Worm (Caenorhabditis elegans) whole organism, L2 larva: Measurements from ENCODE around the gene algn-1.

Source experiments
- C34F6.9 ChIP-seq: fragments of 150-350 bp; optimal IDR thresholded peaks from 2 replicates; lab custom pipeline; 2014; ENCODE audit warnings: missing biosample characterization, missing genetic modification characterization
- F13H6.1 ChIP-seq: sonication (generic microtip); optimal IDR thresholded peaks from 2 replicates; lab custom pipeline; 2016; ENCODE audit warnings: missing genetic modification characterization, missing compliant biosample characterization
- R02D3.7 ChIP-seq: fragments of 150-350 bp; optimal IDR thresholded peaks from 2 replicates; lab custom pipeline; 2014; ENCODE audit warnings: missing biosample characterization, missing genetic modification characterization
- Y55F3AM.14 ChIP-seq: fragments of 200-800 bp; sonication (Bioruptor generic); optimal IDR thresholded peaks from 2 replicates; lab custom pipeline; 2018; ENCODE audit warnings: mild to moderate bottlenecking, missing genetic modification characterization, missing compliant biosample characterization
- ZK546.5 ChIP-seq: sonication (generic microtip); optimal IDR thresholded peaks from 2 replicates; lab custom pipeline; 2017; ENCODE audit warnings: missing biosample characterization, missing genetic modification characterization
- alr-1 ChIP-seq: fragments of 150-350 bp; optimal IDR thresholded peaks from 2 replicates; lab custom pipeline; 2014; ENCODE audit warnings: missing biosample characterization, missing genetic modification characterization
- aly-2 ChIP-seq: fragments of 150-350 bp; optimal IDR thresholded peaks from 2 replicates; lab custom pipeline; 2014; ENCODE audit warnings: missing biosample characterization, missing genetic modification characterization
- ama-1 ChIP-seq: fragments of 150-350 bp; optimal IDR thresholded peaks from 2 replicates; lab custom pipeline; 2018; ENCODE audit warnings: inconsistent platforms
- blmp-1 ChIP-seq: sonication (generic microtip); optimal IDR thresholded peaks from 2 replicates; lab custom pipeline; 2017; ENCODE audit warnings: missing genetic modification characterization, mild to moderate bottlenecking, missing compliant biosample characterization, antibody characterized with exemption, moderate library complexity; ENCODE audit not compliant: insufficient read depth
- ceh-16 ChIP-seq: fragments of 150-350 bp; optimal IDR thresholded peaks from 2 replicates; lab custom pipeline; 2014; ENCODE audit warnings: missing biosample characterization, missing genetic modification characterization
- ceh-82 ChIP-seq: fragments of 150-350 bp; optimal IDR thresholded peaks from 2 replicates; lab custom pipeline; 2014; ENCODE audit warnings: missing biosample characterization, missing genetic modification characterization
- crh-2 ChIP-seq: sonication (generic microtip); optimal IDR thresholded peaks from 2 replicates; lab custom pipeline; 2017; ENCODE audit warnings: missing biosample characterization, missing genetic modification characterization
- dmd-4 ChIP-seq: sonication (generic microtip); optimal IDR thresholded peaks from 2 replicates; lab custom pipeline; 2017; ENCODE audit warnings: missing biosample characterization, missing genetic modification characterization
- egl-27 ChIP-seq: sonication (generic microtip); optimal IDR thresholded peaks from 3 replicates; lab custom pipeline; 2017; ENCODE audit warnings: missing biosample characterization, missing genetic modification reagents, missing genetic modification characterization
- elt-1 ChIP-seq: fragments of 150-350 bp; optimal IDR thresholded peaks from 2 replicates; lab custom pipeline; 2014; ENCODE audit warnings: missing biosample characterization, missing genetic modification characterization
- elt-3 ChIP-seq: sonication (generic microtip); optimal IDR thresholded peaks from 2 replicates; lab custom pipeline; 2017; ENCODE audit warnings: missing biosample characterization, missing genetic modification characterization
- fos-1 ChIP-seq: fragments of 150-350 bp; optimal IDR thresholded peaks from 2 replicates; lab custom pipeline; 2014; ENCODE audit warnings: missing biosample characterization, missing genetic modification characterization
- gmeb-1 ChIP-seq: fragments of 150-350 bp; optimal IDR thresholded peaks from 2 replicates; lab custom pipeline; 2014; ENCODE audit warnings: missing biosample characterization, missing genetic modification characterization
- lin-11 ChIP-seq: fragments of 150-350 bp; sonication (generic microtip); optimal IDR thresholded peaks from 2 replicates; lab custom pipeline; 2014; ENCODE audit warnings: missing biosample characterization, missing genetic modification characterization, inconsistent platforms, mixed read lengths
- lin-13 ChIP-seq: fragments of 150-350 bp; optimal IDR thresholded peaks from 2 replicates; lab custom pipeline; 2014; ENCODE audit warnings: missing biosample characterization, missing genetic modification reagents, missing genetic modification characterization
- lin-39 ChIP-seq: fragments of 150-350 bp; optimal IDR thresholded peaks from 2 replicates; lab custom pipeline; 2014; ENCODE audit warnings: missing biosample characterization, missing genetic modification reagents, missing genetic modification characterization
- lsy-2 ChIP-seq, 2 experiments: fragments of 150-350 bp in 1 of 2; sonication (generic microtip) in 1 of 2; optimal IDR thresholded peaks; 2 replicates each; lab custom pipeline; 2014 to 2017; ENCODE audit warnings: missing biosample characterization in 2 of 2, missing genetic modification characterization in 2 of 2
- mab-5 ChIP-seq: fragments of 150-350 bp; optimal IDR thresholded peaks from 2 replicates; lab custom pipeline; 2014; ENCODE audit warnings: missing biosample characterization, missing genetic modification characterization
- mbf-1 ChIP-seq: sonication (generic microtip); optimal IDR thresholded peaks from 2 replicates; lab custom pipeline; 2017; ENCODE audit warnings: missing biosample characterization, missing genetic modification characterization
- mdl-1 ChIP-seq, 2 experiments: fragments of 150-350 bp in 1 of 2; sonication (generic microtip) in 1 of 2; optimal IDR thresholded peaks; 2 replicates each; lab custom pipeline; 2017; ENCODE audit warnings: missing biosample characterization in 2 of 2, missing genetic modification characterization in 2 of 2
- nhr-10 ChIP-seq: sonication (generic microtip); optimal IDR thresholded peaks from 2 replicates; lab custom pipeline; 2017; ENCODE audit warnings: missing biosample characterization, missing genetic modification characterization
- nhr-11 ChIP-seq: fragments of 150-350 bp; optimal IDR thresholded peaks from 2 replicates; lab custom pipeline; 2014; ENCODE audit warnings: missing biosample characterization, missing genetic modification characterization
- nhr-12 ChIP-seq: fragments of 150-350 bp; optimal IDR thresholded peaks from 2 replicates; lab custom pipeline; 2014; ENCODE audit warnings: missing biosample characterization, missing genetic modification characterization
- nhr-129 ChIP-seq: fragments of 150-350 bp; optimal IDR thresholded peaks from 2 replicates; lab custom pipeline; 2014; ENCODE audit warnings: missing biosample characterization, missing genetic modification characterization
- nhr-21 ChIP-seq: fragments of 150-350 bp; optimal IDR thresholded peaks from 2 replicates; lab custom pipeline; 2014; ENCODE audit warnings: missing biosample characterization, missing genetic modification characterization
- nhr-23 ChIP-seq: fragments of 150-350 bp; optimal IDR thresholded peaks from 2 replicates; lab custom pipeline; 2014; ENCODE audit warnings: missing biosample characterization, missing genetic modification reagents, missing genetic modification characterization
- nhr-237 ChIP-seq: fragments of 150-350 bp; optimal IDR thresholded peaks from 2 replicates; lab custom pipeline; 2014; ENCODE audit warnings: missing biosample characterization, missing genetic modification characterization
- nhr-25 ChIP-seq: fragments of 150-350 bp; sonication (generic microtip); optimal IDR thresholded peaks from 3 replicates; lab custom pipeline; 2014; ENCODE audit warnings: missing biosample characterization, missing genetic modification characterization
- nhr-6 ChIP-seq: fragments of 150-350 bp; optimal IDR thresholded peaks from 2 replicates; lab custom pipeline; 2014; ENCODE audit warnings: missing biosample characterization, missing genetic modification characterization
- nhr-77 ChIP-seq: fragments of 150-350 bp; optimal IDR thresholded peaks from 2 replicates; lab custom pipeline; 2014; ENCODE audit warnings: missing biosample characterization, missing genetic modification characterization
- peb-1 ChIP-seq: fragments of 150-350 bp; optimal IDR thresholded peaks from 2 replicates; lab custom pipeline; 2014; ENCODE audit warnings: missing biosample characterization, missing genetic modification characterization
- sem-4 ChIP-seq: fragments of 150-350 bp; optimal IDR thresholded peaks from 2 replicates; lab custom pipeline; 2014; ENCODE audit warnings: missing biosample characterization, missing genetic modification reagents, missing genetic modification characterization
- skn-1 ChIP-seq: sonication (generic microtip); optimal IDR thresholded peaks from 2 replicates; lab custom pipeline; 2017; ENCODE audit warnings: missing biosample characterization, missing genetic modification characterization
- sma-3 ChIP-seq: sonication (generic microtip); optimal IDR thresholded peaks from 2 replicates; lab custom pipeline; 2016; ENCODE audit warnings: missing genetic modification reagents, missing genetic modification characterization, missing compliant biosample characterization
- sma-9 ChIP-seq, 2 experiments: fragments of 150-350 bp in 1 of 2; sonication (generic microtip) in 1 of 2; optimal IDR thresholded peaks; 2 replicates each; lab custom pipeline; 2014 to 2016; ENCODE audit warnings: missing genetic modification characterization in 2 of 2, mild to moderate bottlenecking in 1 of 2, missing biosample characterization in 1 of 2, missing compliant biosample characterization in 1 of 2, missing genetic modification reagents in 1 of 2, moderate library complexity in 1 of 2
- snpc-4 ChIP-seq: fragments of 150-350 bp; optimal IDR thresholded peaks from 2 replicates; lab custom pipeline; 2014; ENCODE audit warnings: missing biosample characterization, missing genetic modification characterization
- unc-39 ChIP-seq: fragments of 150-350 bp; optimal IDR thresholded peaks from 2 replicates; lab custom pipeline; 2014; ENCODE audit warnings: missing biosample characterization, missing genetic modification characterization
- unc-55 ChIP-seq: fragments of 150-350 bp; sonication (generic microtip); optimal IDR thresholded peaks from 3 replicates; lab custom pipeline; 2014; ENCODE audit warnings: missing biosample characterization, missing genetic modification reagents, missing genetic modification characterization
- unc-62 ChIP-seq: fragments of 150-350 bp; optimal IDR thresholded peaks from 2 replicates; lab custom pipeline; 2014; ENCODE audit warnings: missing biosample characterization, missing genetic modification reagents, missing genetic modification characterization
- zag-1 ChIP-seq: fragments of 150-350 bp; optimal IDR thresholded peaks from 2 replicates; lab custom pipeline; 2014; ENCODE audit warnings: missing biosample characterization, missing genetic modification characterization
- ztf-1 ChIP-seq: fragments of 200-800 bp; sonication (Bioruptor generic); conservative IDR thresholded peaks from 2 replicates; pipeline ENCODE4 v1.3.6; 2022; ENCODE audit warnings: missing genetic modification characterization, missing compliant biosample characterization
- ztf-11 ChIP-seq: sonication (generic microtip); optimal IDR thresholded peaks from 2 replicates; lab custom pipeline; 2017; ENCODE audit warnings: missing biosample characterization, missing genetic modification characterization
- ztf-4 ChIP-seq: fragments of 150-350 bp; optimal IDR thresholded peaks from 2 replicates; lab custom pipeline; 2014; ENCODE audit warnings: missing biosample characterization, missing genetic modification characterization

Gene algn-1

DNA sequence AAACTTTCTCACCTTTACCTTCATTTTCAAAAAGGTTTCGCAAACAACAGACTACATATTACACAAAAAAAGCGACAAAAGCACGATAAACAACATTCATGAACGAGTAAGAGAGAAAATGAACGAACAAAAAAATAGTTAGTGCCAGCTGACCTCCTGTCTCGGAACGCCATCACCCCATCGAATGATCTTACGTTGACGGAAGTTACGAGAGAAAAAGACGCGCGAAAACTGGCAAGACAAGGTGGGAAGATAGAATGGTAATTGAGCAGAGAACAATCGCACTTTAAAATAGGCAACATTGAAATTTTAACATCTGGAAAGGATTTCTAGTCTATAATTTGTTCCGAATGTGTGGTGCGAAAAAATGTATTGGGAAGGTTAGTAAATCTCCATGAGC is 39.7 kb upstream of the algn-1 start:
- TF ChIP-seq crh-2 (tag; lab: Kevin White, UChicago) (peak; percentile 26), fos-1 (tag; lab: Kevin White, UChicago) (peak; percentile 2), nhr-25 (tag; lab: Kevin White, UChicago) (peak; percentile 18), nhr-129 (peak; percentile 11), ztf-4 (tag; lab: Kevin White, UChicago) (no peak), sma-9 (GFP tag; optimal IDR thresholded peaks at IDR 0.05; lab: Kevin White, UChicago) (peak; percentile 3), sma-9 (tag; optimal IDR thresholded peaks at IDR 0.05; lab: Kevin White, UChicago) (no peak), egl-27 (tag; lab: Kevin White, UChicago) (no peak), mdl-1 (tag; optimal IDR thresholded peaks at IDR 0.05; lab: Kevin White, UChicago) (peak in 1 of 2 experiments; percentile 20)
- TF ChIP-seq, all 48 proteins: peak for 6

DNA sequence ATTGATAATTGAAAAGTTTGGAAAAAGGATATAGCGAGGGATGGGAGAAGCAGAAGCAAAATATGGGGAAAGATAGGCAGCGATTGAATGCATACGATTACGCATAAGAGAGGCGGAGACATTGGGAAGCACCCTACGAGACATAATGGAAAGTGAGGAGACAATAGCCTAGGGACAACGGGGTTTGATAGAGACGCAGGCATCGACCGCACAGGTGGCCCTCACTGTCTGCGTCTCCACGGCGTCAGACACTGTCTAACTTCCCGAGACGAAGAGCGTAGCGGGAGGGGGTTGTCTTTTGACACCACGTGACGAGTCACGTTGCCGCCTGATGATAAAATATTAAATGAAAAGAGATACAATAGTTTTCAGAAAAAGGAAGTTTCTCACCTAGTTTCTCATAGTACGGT is 38.9 kb upstream of the algn-1 start:
- TF ChIP-seq fos-1 (tag; lab: Kevin White, UChicago) (peak; percentile 58), unc-39 (no peak), blmp-1 (tag; lab: Kevin White, UChicago) (peak; percentile 83), ceh-16 (tag; lab: Kevin White, UChicago) (peak; percentile 53), nhr-10 (tag; lab: Kevin White, UChicago) (peak; percentile 46), nhr-21 (peak; percentile 96), F13H6.1 (peak; percentile 94), sma-9 (GFP tag; optimal IDR thresholded peaks at IDR 0.05; lab: Kevin White, UChicago) (peak; percentile 97), sma-9 (tag; optimal IDR thresholded peaks at IDR 0.05; lab: Kevin White, UChicago) (no peak), Y55F3AM.14 (GFP tag; lab: Kevin White, UChicago) (peak; percentile 89), sma-3 (GFP tag; lab: Kevin White, UChicago) (peak; percentile 95), mdl-1 (tag; optimal IDR thresholded peaks at IDR 0.05; lab: Kevin White, UChicago) (peak; percentile 95 to 97), ceh-82 (tag; lab: Kevin White, UChicago) (peak; percentile 55), nhr-25 (tag; lab: Kevin White, UChicago) (peak; percentile 92), ama-1 (lab: Kevin White, UChicago) (no peak), aly-2 (tag; lab: Kevin White, UChicago) (no peak), nhr-77 (tag; lab: Kevin White, UChicago) (no peak), ZK546.5 (tag; lab: Kevin White, UChicago) (peak; percentile 24), ztf-1 (GFP tag; lab: Robert Waterston, UW) (no peak), nhr-23 (tag; lab: Kevin White, UChicago) (no peak), lsy-2 (tag; optimal IDR thresholded peaks at IDR 0.05; lab: Kevin White, UChicago) (peak; percentile 53 to 89), nhr-237 (tag; lab: Kevin White, UChicago) (no peak), nhr-6 (peak; percentile 50), ztf-11 (tag; lab: Kevin White, UChicago) (no peak), lin-13 (GFP tag; lab: Kevin White, UChicago) (peak; percentile 59), unc-55 (GFP tag; lab: Kevin White, UChicago) (peak; percentile 63), elt-3 (no peak), R02D3.7 (tag; lab: Kevin White, UChicago) (no peak), mbf-1 (tag; lab: Kevin White, UChicago) (no peak), lin-39 (tag; lab: Kevin White, UChicago) (no peak), skn-1 (tag; lab: Kevin White, UChicago) (no peak), C34F6.9 (peak; percentile 88), alr-1 (no peak), dmd-4 (tag; lab: Kevin White, UChicago) (no peak), nhr-12 (tag; lab: Kevin White, UChicago) (no peak), ztf-4 (tag; lab: Kevin White, UChicago) (peak; percentile 35), nhr-129 (peak; percentile 44), snpc-4 (no peak), elt-1 (tag; lab: Kevin White, UChicago) (peak; percentile 1), lin-11 (tag; lab: Kevin White, UChicago) (peak; percentile 71), gmeb-1 (tag; lab: Kevin White, UChicago) (peak; percentile 85), unc-62 (GFP tag; lab: Kevin White, UChicago) (peak; percentile 66), peb-1 (tag; lab: Kevin White, UChicago) (no peak), crh-2 (tag; lab: Kevin White, UChicago) (peak; percentile 85), mab-5 (tag; lab: Kevin White, UChicago) (peak; percentile 83), egl-27 (tag; lab: Kevin White, UChicago) (peak; percentile 42), sem-4 (peak; percentile 81), zag-1 (tag; lab: Kevin White, UChicago) (peak; percentile 47), nhr-11 (tag; lab: Kevin White, UChicago) (no peak)
- TF ChIP-seq, all 48 proteins: peak for 29
